Fruit fly (Drosophila melanogaster): ENCODE measurements around the gene Rfk.

The Rfk gene

dm6 chr3R:7911482-7911881 is 1.6 kb downstream of the Rfk start, which contains the start of gene Prat (continued):
- TF ChIP-seq sna (GFP tag; IDR thresholded peaks at IDR 0.05; ENCODE audit: partially characterized antibody) (peak; percentile 71), lbe (GFP tag; optimal IDR thresholded peaks at IDR 0.05) (no peak), corto (GFP tag; optimal IDR thresholded peaks at IDR 0.05) (no peak), aop (GFP tag; IDR thresholded peaks at IDR 0.05) (no peak), CHES-1-like (GFP tag; optimal IDR thresholded peaks at IDR 0.05) (no peak), CG7928 (GFP tag; optimal IDR thresholded peaks at IDR 0.05) (no peak), pzg (GFP tag; optimal IDR thresholded peaks at IDR 0.05) (peak; percentile 49), gce (GFP tag; IDR thresholded peaks at IDR 0.05) (no peak), gsb-n (tag; optimal IDR thresholded peaks at IDR 0.05) (no peak), CG12659 (GFP tag; optimal IDR thresholded peaks at IDR 0.05) (peak; percentile 22), az2 (GFP tag; optimal IDR thresholded peaks at IDR 0.05) (no peak), CG17802 (tag; optimal IDR thresholded peaks at IDR 0.05) (no peak), CG12942 (GFP tag; optimal IDR thresholded peaks at IDR 0.05) (no peak), Rfx (GFP tag; IDR thresholded peaks at IDR 0.05) (no peak), kay (GFP tag; optimal IDR thresholded peaks at IDR 0.05) (no peak), CG11085 (GFP tag; IDR thresholded peaks at IDR 0.05) (no peak), Deaf1 (tag; optimal IDR thresholded peaks at IDR 0.05) (no peak), so (GFP tag; IDR thresholded peaks at IDR 0.05) (no peak), vfl (GFP tag; optimal IDR thresholded peaks at IDR 0.05) (no peak), CG2712 (tag; optimal IDR thresholded peaks at IDR 0.05) (no peak), ash1 (GFP tag; optimal IDR thresholded peaks at IDR 0.05) (no peak), bsh (GFP tag; optimal IDR thresholded peaks at IDR 0.05) (no peak), schlank (tag; optimal IDR thresholded peaks at IDR 0.05) (no peak), TFAM (GFP tag; optimal IDR thresholded peaks at IDR 0.05) (no peak), CG1647 (GFP tag; optimal IDR thresholded peaks at IDR 0.05) (no peak), HHEX (GFP tag; optimal IDR thresholded peaks at IDR 0.05) (no peak), Fer3 (tag; optimal IDR thresholded peaks at IDR 0.05) (no peak), emc (GFP tag; optimal IDR thresholded peaks at IDR 0.05) (no peak), CG7963 (GFP tag; IDR thresholded peaks at IDR 0.05; ENCODE audit: partially characterized antibody) (peak; percentile 73), btn (GFP tag; optimal IDR thresholded peaks at IDR 0.05) (no peak), toy (GFP tag; IDR thresholded peaks at IDR 0.05) (no peak), CG1832 (GFP tag; optimal IDR thresholded peaks at IDR 0.05) (no peak), CG5953 (GFP tag; IDR thresholded peaks at IDR 0.05) (no peak), odd (GFP tag; optimal IDR thresholded peaks at IDR 0.05) (no peak), D (optimal IDR thresholded peaks at IDR 0.05) (peak; percentile 65), D (GFP tag; optimal IDR thresholded peaks at IDR 0.05) (no peak), hb (GFP tag; IDR thresholded peaks at IDR 0.05; ENCODE audit: partially characterized antibody) (peak; percentile 47; the same call in 2 of the 3 replicates), CG16813 (GFP tag; IDR thresholded peaks at IDR 0.05; ENCODE audit: partially characterized antibody) (peak; percentile 75), dimm (GFP tag; IDR thresholded peaks at IDR 0.05) (no peak), Stat92E (GFP tag; optimal IDR thresholded peaks at IDR 0.05) (no peak), CG4282 (GFP tag; optimal IDR thresholded peaks at IDR 0.05) (no peak), CG4730 (GFP tag; IDR thresholded peaks at IDR 0.05) (no peak), C15 (GFP tag; IDR thresholded peaks at IDR 0.05) (no peak), CG2202 (tag; optimal IDR thresholded peaks at IDR 0.05) (no peak), Blimp-1 (GFP tag; optimal IDR thresholded peaks at IDR 0.05) (no peak), Camta (GFP tag; optimal IDR thresholded peaks at IDR 0.05) (no peak), fd102C (GFP tag; optimal IDR thresholded peaks at IDR 0.05) (no peak), CG7271 (tag; optimal IDR thresholded peaks at IDR 0.05) (no peak), CG12155 (GFP tag; optimal IDR thresholded peaks at IDR 0.05) (no peak), CG11504 (tag; optimal IDR thresholded peaks at IDR 0.05) (no peak), zf30C (GFP tag; optimal IDR thresholded peaks at IDR 0.05) (no peak)
